Worm (Caenorhabditis elegans) whole organism, L2 larva: ENCODE measurements around the gene str-68.
"Not testable (repeated sequence)": the region's sequence is repeated elsewhere in the genome, so short reads cannot be mapped to it uniquely, and the experiment has no call there.

ENCODE experiments used
- C34F6.9 ChIP-seq: fragments of 150-350 bp; optimal IDR thresholded peaks from 2 replicates; lab custom pipeline; 2014; ENCODE audit warnings: missing biosample characterization, missing genetic modification characterization
- F13H6.1 ChIP-seq: sonication (generic microtip); optimal IDR thresholded peaks from 2 replicates; lab custom pipeline; 2016; ENCODE audit warnings: missing genetic modification characterization, missing compliant biosample characterization
- Y55F3AM.14 ChIP-seq: fragments of 200-800 bp; sonication (Bioruptor generic); optimal IDR thresholded peaks from 2 replicates; lab custom pipeline; 2018; ENCODE audit warnings: mild to moderate bottlenecking, missing genetic modification characterization, missing compliant biosample characterization
- alr-1 ChIP-seq: fragments of 150-350 bp; optimal IDR thresholded peaks from 2 replicates; lab custom pipeline; 2014; ENCODE audit warnings: missing biosample characterization, missing genetic modification characterization
- aly-2 ChIP-seq: fragments of 150-350 bp; optimal IDR thresholded peaks from 2 replicates; lab custom pipeline; 2014; ENCODE audit warnings: missing biosample characterization, missing genetic modification characterization
- ama-1 ChIP-seq: fragments of 150-350 bp; optimal IDR thresholded peaks from 2 replicates; lab custom pipeline; 2018; ENCODE audit warnings: inconsistent platforms
- blmp-1 ChIP-seq: sonication (generic microtip); optimal IDR thresholded peaks from 2 replicates; lab custom pipeline; 2017; ENCODE audit warnings: missing genetic modification characterization, mild to moderate bottlenecking, missing compliant biosample characterization, antibody characterized with exemption, moderate library complexity; ENCODE audit not compliant: insufficient read depth
- ceh-16 ChIP-seq: fragments of 150-350 bp; optimal IDR thresholded peaks from 2 replicates; lab custom pipeline; 2014; ENCODE audit warnings: missing biosample characterization, missing genetic modification characterization
- dmd-4 ChIP-seq: sonication (generic microtip); optimal IDR thresholded peaks from 2 replicates; lab custom pipeline; 2017; ENCODE audit warnings: missing biosample characterization, missing genetic modification characterization
- egl-27 ChIP-seq: sonication (generic microtip); optimal IDR thresholded peaks from 3 replicates; lab custom pipeline; 2017; ENCODE audit warnings: missing biosample characterization, missing genetic modification reagents, missing genetic modification characterization
- elt-1 ChIP-seq: fragments of 150-350 bp; optimal IDR thresholded peaks from 2 replicates; lab custom pipeline; 2014; ENCODE audit warnings: missing biosample characterization, missing genetic modification characterization
- fos-1 ChIP-seq: fragments of 150-350 bp; optimal IDR thresholded peaks from 2 replicates; lab custom pipeline; 2014; ENCODE audit warnings: missing biosample characterization, missing genetic modification characterization
- gmeb-1 ChIP-seq: fragments of 150-350 bp; optimal IDR thresholded peaks from 2 replicates; lab custom pipeline; 2014; ENCODE audit warnings: missing biosample characterization, missing genetic modification characterization
- lin-39 ChIP-seq: fragments of 150-350 bp; optimal IDR thresholded peaks from 2 replicates; lab custom pipeline; 2014; ENCODE audit warnings: missing biosample characterization, missing genetic modification reagents, missing genetic modification characterization
- mab-5 ChIP-seq: fragments of 150-350 bp; optimal IDR thresholded peaks from 2 replicates; lab custom pipeline; 2014; ENCODE audit warnings: missing biosample characterization, missing genetic modification characterization
- mbf-1 ChIP-seq: sonication (generic microtip); optimal IDR thresholded peaks from 2 replicates; lab custom pipeline; 2017; ENCODE audit warnings: missing biosample characterization, missing genetic modification characterization
- mdl-1 ChIP-seq, 2 experiments: fragments of 150-350 bp in 1 of 2; sonication (generic microtip) in 1 of 2; optimal IDR thresholded peaks; 2 replicates each; lab custom pipeline; 2017; ENCODE audit warnings: missing biosample characterization in 2 of 2, missing genetic modification characterization in 2 of 2
- nhr-10 ChIP-seq: sonication (generic microtip); optimal IDR thresholded peaks from 2 replicates; lab custom pipeline; 2017; ENCODE audit warnings: missing biosample characterization, missing genetic modification characterization
- nhr-11 ChIP-seq: fragments of 150-350 bp; optimal IDR thresholded peaks from 2 replicates; lab custom pipeline; 2014; ENCODE audit warnings: missing biosample characterization, missing genetic modification characterization
- nhr-12 ChIP-seq: fragments of 150-350 bp; optimal IDR thresholded peaks from 2 replicates; lab custom pipeline; 2014; ENCODE audit warnings: missing biosample characterization, missing genetic modification characterization
- nhr-129 ChIP-seq: fragments of 150-350 bp; optimal IDR thresholded peaks from 2 replicates; lab custom pipeline; 2014; ENCODE audit warnings: missing biosample characterization, missing genetic modification characterization
- nhr-21 ChIP-seq: fragments of 150-350 bp; optimal IDR thresholded peaks from 2 replicates; lab custom pipeline; 2014; ENCODE audit warnings: missing biosample characterization, missing genetic modification characterization
- nhr-23 ChIP-seq: fragments of 150-350 bp; optimal IDR thresholded peaks from 2 replicates; lab custom pipeline; 2014; ENCODE audit warnings: missing biosample characterization, missing genetic modification reagents, missing genetic modification characterization
- nhr-237 ChIP-seq: fragments of 150-350 bp; optimal IDR thresholded peaks from 2 replicates; lab custom pipeline; 2014; ENCODE audit warnings: missing biosample characterization, missing genetic modification characterization
- nhr-25 ChIP-seq: fragments of 150-350 bp; sonication (generic microtip); optimal IDR thresholded peaks from 3 replicates; lab custom pipeline; 2014; ENCODE audit warnings: missing biosample characterization, missing genetic modification characterization
- nhr-6 ChIP-seq: fragments of 150-350 bp; optimal IDR thresholded peaks from 2 replicates; lab custom pipeline; 2014; ENCODE audit warnings: missing biosample characterization, missing genetic modification characterization
- peb-1 ChIP-seq: fragments of 150-350 bp; optimal IDR thresholded peaks from 2 replicates; lab custom pipeline; 2014; ENCODE audit warnings: missing biosample characterization, missing genetic modification characterization
- sem-4 ChIP-seq: fragments of 150-350 bp; optimal IDR thresholded peaks from 2 replicates; lab custom pipeline; 2014; ENCODE audit warnings: missing biosample characterization, missing genetic modification reagents, missing genetic modification characterization
- skn-1 ChIP-seq: sonication (generic microtip); optimal IDR thresholded peaks from 2 replicates; lab custom pipeline; 2017; ENCODE audit warnings: missing biosample characterization, missing genetic modification characterization
- sma-3 ChIP-seq: sonication (generic microtip); optimal IDR thresholded peaks from 2 replicates; lab custom pipeline; 2016; ENCODE audit warnings: missing genetic modification reagents, missing genetic modification characterization, missing compliant biosample characterization
- sma-9 ChIP-seq, 2 experiments: fragments of 150-350 bp in 1 of 2; sonication (generic microtip) in 1 of 2; optimal IDR thresholded peaks; 2 replicates each; lab custom pipeline; 2014 to 2016; ENCODE audit warnings: missing genetic modification characterization in 2 of 2, mild to moderate bottlenecking in 1 of 2, missing biosample characterization in 1 of 2, missing compliant biosample characterization in 1 of 2, missing genetic modification reagents in 1 of 2, moderate library complexity in 1 of 2
- unc-55 ChIP-seq: fragments of 150-350 bp; sonication (generic microtip); optimal IDR thresholded peaks from 3 replicates; lab custom pipeline; 2014; ENCODE audit warnings: missing biosample characterization, missing genetic modification reagents, missing genetic modification characterization
- unc-62 ChIP-seq: fragments of 150-350 bp; optimal IDR thresholded peaks from 2 replicates; lab custom pipeline; 2014; ENCODE audit warnings: missing biosample characterization, missing genetic modification reagents, missing genetic modification characterization
- zag-1 ChIP-seq: fragments of 150-350 bp; optimal IDR thresholded peaks from 2 replicates; lab custom pipeline; 2014; ENCODE audit warnings: missing biosample characterization, missing genetic modification characterization
- ztf-11 ChIP-seq: sonication (generic microtip); optimal IDR thresholded peaks from 2 replicates; lab custom pipeline; 2017; ENCODE audit warnings: missing biosample characterization, missing genetic modification characterization

Gene str-68

ce11 chrV:3102049-3102448, 5.3 kb downstream of the str-68 start, which contains the start of gene Y73C8C.4:
Y73C8C.4 (minus strand) TSS chrV:3102149.
- TF ChIP-seq peb-1 (tag; lab: Kevin White, UChicago); nhr-23; Y55F3AM.14 (GFP tag; lab: Kevin White, UChicago): not testable (repeated sequence)
- TF ChIP-seq, all 48 proteins: peak for 0; not testable (repeated sequence) for 48

ce11 chrV:3100527-3100926, 6.8 kb downstream of the str-68 start:
- no peak for TF ChIP-seq ztf-11 (tag; lab: Kevin White, UChicago)
- no peak for TF ChIP-seq ama-1

DNA sequence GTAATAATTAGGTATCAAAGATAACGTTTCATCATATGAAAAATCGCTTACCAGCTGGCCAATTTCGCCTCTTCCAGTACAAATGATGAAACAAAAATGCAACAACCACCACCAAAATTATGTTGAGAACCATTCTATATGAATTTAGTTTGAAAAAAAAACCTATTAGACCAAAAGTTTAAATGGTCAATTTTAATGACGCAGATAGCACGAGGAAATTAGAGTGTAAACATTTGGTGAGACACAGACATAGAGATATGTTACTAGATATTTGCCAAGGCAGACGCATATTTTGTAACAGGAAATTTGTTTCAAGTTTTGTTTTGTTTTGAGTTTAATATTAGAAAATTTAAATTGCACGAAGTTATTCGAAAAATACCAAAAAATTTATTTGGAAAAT, 13.0 kb downstream of the str-68 start, which contains the start of gene cyp-33C9:
cyp-33C9 (minus strand) TSS at position 211 of the 400 bp plus-strand sequence.
- no peak for TF ChIP-seq nhr-10 (tag; lab: Kevin White, UChicago)
- peak; percentile 12 for TF ChIP-seq nhr-129
- no peak for TF ChIP-seq unc-55
- no peak for TF ChIP-seq nhr-237 (tag; lab: Kevin White, UChicago)
- peak; percentile 47 for TF ChIP-seq sma-9 (GFP tag; optimal IDR thresholded peaks at IDR 0.05; lab: Kevin White, UChicago)
- no peak for TF ChIP-seq sma-9 (tag; optimal IDR thresholded peaks at IDR 0.05; lab: Kevin White, UChicago)
- no peak for TF ChIP-seq mdl-1 (tag; optimal IDR thresholded peaks at IDR 0.05; lab: Kevin White, UChicago)
- TF ChIP-seq C34F6.9, result peak; percentile 50
- TF ChIP-seq fos-1 (tag; lab: Kevin White, UChicago), result peak; percentile 19
- no peak for TF ChIP-seq mab-5
- TF ChIP-seq skn-1, result no peak
- TF ChIP-seq nhr-12, result no peak
- TF ChIP-seq sma-3 (GFP tag; lab: Kevin White, UChicago), result no peak
- TF ChIP-seq ama-1, result no peak
- TF ChIP-seq nhr-21, result no peak

ce11 chrV:3088768-3089167, 18.6 kb downstream of the str-68 start, which contains the start of gene acs-21:
acs-21 (plus strand) TSS chrV:3089068.
- TF ChIP-seq skn-1 (no peak), nhr-237 (tag; lab: Kevin White, UChicago) (no peak), F13H6.1 (tag; lab: Kevin White, UChicago) (no peak), elt-1 (tag; lab: Kevin White, UChicago) (no peak), unc-55 (no peak), egl-27 (no peak), alr-1 (tag; lab: Kevin White, UChicago) (no peak), mdl-1 (tag; optimal IDR thresholded peaks at IDR 0.05; lab: Kevin White, UChicago) (no peak), blmp-1 (tag; lab: Kevin White, UChicago) (no peak), nhr-11 (tag; lab: Kevin White, UChicago) (no peak), C34F6.9 (no peak), peb-1 (tag; lab: Kevin White, UChicago) (no peak), nhr-25 (no peak), unc-62 (GFP tag; lab: Kevin White, UChicago) (no peak), aly-2 (tag; lab: Kevin White, UChicago) (no peak), ceh-16 (tag; lab: Kevin White, UChicago) (no peak)

DNA sequence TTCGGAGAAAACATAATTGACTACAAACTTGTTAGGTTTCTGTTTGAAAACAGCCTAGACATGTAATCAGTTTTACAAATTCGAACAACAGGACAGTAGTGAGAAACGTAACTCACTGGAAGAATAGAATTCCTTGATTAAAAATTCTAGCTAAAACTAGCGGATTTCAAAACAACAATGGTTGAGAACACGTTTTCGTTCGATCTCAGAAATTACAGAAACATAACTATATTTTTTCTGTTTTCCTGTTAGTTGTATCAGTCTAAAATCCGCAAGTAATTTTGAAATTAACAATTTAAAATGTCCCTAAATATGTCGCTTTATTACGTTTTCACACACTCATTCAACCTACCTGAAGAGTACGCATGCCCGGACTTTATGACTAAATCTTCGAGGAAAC, 21.1 kb downstream of the str-68 start, which contains the start of gene srt-8:
srt-8 (plus strand) TSS at position 301 of the 400 bp plus-strand sequence.
- no peak for TF ChIP-seq gmeb-1
- TF ChIP-seq sma-9 (GFP tag; optimal IDR thresholded peaks at IDR 0.05; lab: Kevin White, UChicago), result no peak
- TF ChIP-seq sma-9 (tag; optimal IDR thresholded peaks at IDR 0.05; lab: Kevin White, UChicago), result no peak
- TF ChIP-seq zag-1 (tag; lab: Kevin White, UChicago), result no peak
- no peak for TF ChIP-seq elt-1 (tag; lab: Kevin White, UChicago)
- no peak for TF ChIP-seq unc-62 (GFP tag; lab: Kevin White, UChicago)
- TF ChIP-seq ceh-16 (tag; lab: Kevin White, UChicago), result no peak
- no peak for TF ChIP-seq nhr-23
- no peak for TF ChIP-seq sem-4

DNA sequence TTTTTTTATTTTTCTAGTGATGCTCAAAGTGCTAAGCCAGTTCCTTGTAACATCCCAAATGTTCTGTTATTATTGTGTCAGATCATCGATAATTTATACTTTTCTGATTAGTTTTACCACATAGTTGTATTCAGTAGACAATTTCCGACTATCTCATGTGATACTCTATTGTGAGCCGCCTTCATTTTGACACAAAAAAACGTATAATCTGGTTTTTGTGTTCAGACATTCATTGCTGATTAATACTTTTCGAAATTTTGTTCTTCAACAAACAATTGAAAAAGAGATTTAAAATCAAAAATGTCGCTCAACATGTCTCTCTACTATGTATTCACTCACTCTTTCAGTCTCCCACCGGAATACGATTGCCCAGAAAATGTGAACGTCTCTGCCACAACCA, 25.9 kb downstream of the str-68 start, which contains the start of gene srt-7:
srt-7 (plus strand) TSS at position 301 of the 400 bp plus-strand sequence.
- TF ChIP-seq dmd-4 (tag; lab: Kevin White, UChicago), result no peak
- TF ChIP-seq nhr-6 (tag; lab: Kevin White, UChicago), result no peak
- no peak for TF ChIP-seq skn-1
- TF ChIP-seq lin-39 (tag; lab: Kevin White, UChicago), result no peak
- no peak for TF ChIP-seq ztf-11 (tag; lab: Kevin White, UChicago)
- TF ChIP-seq mbf-1 (tag; lab: Kevin White, UChicago), result no peak
- TF ChIP-seq sma-9 (GFP tag; optimal IDR thresholded peaks at IDR 0.05; lab: Kevin White, UChicago), result no peak
- TF ChIP-seq sma-9 (tag; optimal IDR thresholded peaks at IDR 0.05; lab: Kevin White, UChicago), result no peak
